Worm (Caenorhabditis elegans): ENCODE results near the gene fbxb-84.

DNA sequence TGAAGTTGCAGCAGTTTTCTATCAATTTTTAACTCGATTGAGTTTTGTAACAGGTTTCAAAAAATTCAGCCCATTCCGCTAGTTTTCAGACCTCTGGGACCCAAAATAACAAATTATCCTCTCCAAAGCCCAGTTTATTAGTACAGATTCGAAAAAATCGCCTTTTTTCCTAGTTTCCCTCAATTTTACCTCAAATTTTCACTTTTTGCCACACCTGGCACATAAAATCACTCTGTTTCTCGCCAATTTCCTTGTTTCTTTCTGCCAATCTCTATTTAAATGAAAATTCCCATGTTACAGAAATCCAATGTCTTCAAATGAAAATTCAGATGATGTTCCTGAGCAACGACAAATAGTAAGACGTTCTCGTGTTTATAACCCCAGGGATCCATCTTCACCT lies 14.2 kb downstream of the fbxb-84 start, which contains the start of gene pals-22:
- TF ChIP-seq ctbp-1 (GFP tag; IDR thresholded peaks at IDR 0.05) = no peak
- no peak for TF ChIP-seq ceh-32 (tag; optimal IDR thresholded peaks at IDR 0.05; ENCODE audit: poor library complexity)
- no peak for TF ChIP-seq set-16 (GFP tag; IDR thresholded peaks at IDR 0.05)
- TF ChIP-seq nhr-41 (GFP tag; IDR thresholded peaks at IDR 0.05) = no peak
- no peak for TF ChIP-seq nhr-10 (tag; optimal IDR thresholded peaks at IDR 0.05)
- TF ChIP-seq aly-2 (tag; optimal IDR thresholded peaks at IDR 0.05) = no peak
- no peak for TF ChIP-seq nhr-111 (GFP tag; optimal IDR thresholded peaks at IDR 0.05)
- TF ChIP-seq jun-1 (tag; optimal IDR thresholded peaks at IDR 0.05) = no peak
- no peak for TF ChIP-seq cey-2 (tag; optimal IDR thresholded peaks at IDR 0.05; ENCODE audit: borderline replicate concordance, insufficient read depth)
- TF ChIP-seq fos-1 (tag; optimal IDR thresholded peaks at IDR 0.05) = no peak
- TF ChIP-seq daf-12 (tag; optimal IDR thresholded peaks at IDR 0.05) = no peak
- no peak for TF ChIP-seq hlh-30 (tag; optimal IDR thresholded peaks at IDR 0.05; ENCODE audit: insufficient read depth)
- TF ChIP-seq ceh-44 (GFP tag; IDR thresholded peaks at IDR 0.05) = no peak
- TF ChIP-seq aha-1 (tag) = no peak
